Worm (Caenorhabditis elegans) whole organism, L4 larva: Measurements from ENCODE around the gene M04C3.5.

ENCODE experiments used
- D1046.2 ChIP-seq: fragments of 200-800 bp; sonication (Bioruptor generic); IDR thresholded peaks from 2 replicates; pipeline ENCODE4 v1.3.6; 2022; ENCODE audit warnings: missing genetic modification characterization, missing compliant biosample characterization
- aha-1 ChIP-seq: fragments of 150-350 bp; peaks from one replicate; lab custom pipeline; 2014; ENCODE audit warnings: missing biosample characterization, missing genetic modification characterization
- ama-1 ChIP-seq: fragments of 150-350 bp; optimal IDR thresholded peaks from 2 replicates; lab custom pipeline; 2014; ENCODE audit warnings: inconsistent platforms, mixed read lengths
- ceh-20 ChIP-seq: fragments of 200-800 bp; sonication (Bioruptor generic); IDR thresholded peaks from 2 replicates; pipeline ENCODE4 v1.3.6; 2022; ENCODE audit warnings: missing genetic modification reagents, missing genetic modification characterization, missing compliant biosample characterization
- cey-2 ChIP-seq: sonication (generic microtip); optimal IDR thresholded peaks from 3 replicates; lab custom pipeline; 2017; ENCODE audit warnings: missing genetic modification characterization, mild to moderate bottlenecking, missing compliant biosample characterization, antibody characterized with exemption, borderline replicate concordance; ENCODE audit not compliant: insufficient read depth
- daf-16 ChIP-seq, 3 experiments: sonication (generic microtip); optimal IDR thresholded peaks; 2 replicates each; lab custom pipeline; 2016 to 2017; ENCODE audit warnings: missing genetic modification characterization in 3 of 3, missing genetic modification reagents in 3 of 3, mild to moderate bottlenecking in 2 of 3, missing compliant biosample characterization in 2 of 3, missing biosample characterization in 1 of 3, moderate library complexity in 1 of 3
- dmd-6 ChIP-seq: fragments of 200-800 bp; sonication (Bioruptor generic); IDR thresholded peaks from 2 replicates; pipeline ENCODE4 v1.3.6; 2022; ENCODE audit warnings: missing genetic modification reagents, missing genetic modification characterization, missing compliant biosample characterization
- duxl-1 ChIP-seq: sonication (generic microtip); optimal IDR thresholded peaks from 2 replicates; lab custom pipeline; 2016; ENCODE audit warnings: mild to moderate bottlenecking, missing genetic modification characterization, moderate library complexity, missing compliant biosample characterization; ENCODE audit not compliant: poor library complexity
- dve-1 ChIP-seq: sonication (generic microtip); optimal IDR thresholded peaks from 2 replicates; lab custom pipeline; 2017; ENCODE audit warnings: antibody characterized with exemption, mild to moderate bottlenecking, missing genetic modification characterization, missing compliant biosample characterization; ENCODE audit not compliant: insufficient read depth
- egl-43 ChIP-seq: fragments of 200-800 bp; sonication (Bioruptor generic); IDR thresholded peaks from 2 replicates; pipeline ENCODE4 v1.3.6; 2022; ENCODE audit warnings: missing genetic modification reagents, missing genetic modification characterization, missing compliant biosample characterization
- gei-8 ChIP-seq: fragments of 200-800 bp; sonication (Bioruptor generic); optimal IDR thresholded peaks from 2 replicates; lab custom pipeline; 2018; ENCODE audit warnings: mild to moderate bottlenecking, missing genetic modification characterization, missing compliant biosample characterization
- hlh-11 ChIP-seq: fragments of 200-800 bp; sonication (Bioruptor generic); optimal IDR thresholded peaks from 2 replicates; lab custom pipeline; 2018; ENCODE audit warnings: mild to moderate bottlenecking, missing genetic modification characterization, missing compliant biosample characterization
- hlh-30 ChIP-seq: sonication (generic microtip); optimal IDR thresholded peaks from 2 replicates; lab custom pipeline; 2017; ENCODE audit warnings: antibody characterized with exemption, mild to moderate bottlenecking, missing genetic modification characterization, missing compliant biosample characterization; ENCODE audit not compliant: insufficient read depth
- lin-1 ChIP-seq: fragments of 200-800 bp; sonication (Bioruptor generic); IDR thresholded peaks from 2 replicates; pipeline ENCODE4 v1.3.6; 2022; ENCODE audit warnings: missing genetic modification reagents, missing genetic modification characterization, missing compliant biosample characterization
- lin-15B ChIP-seq: fragments of 150-350 bp; sonication (generic microtip); optimal IDR thresholded peaks from 3 replicates; lab custom pipeline; 2014; ENCODE audit warnings: missing biosample characterization, missing genetic modification characterization
- lin-29 ChIP-seq: fragments of 200-800 bp; sonication (Bioruptor generic); IDR thresholded peaks from 2 replicates; pipeline ENCODE4 v1.3.6; 2022; ENCODE audit warnings: missing genetic modification reagents, missing genetic modification characterization, missing compliant biosample characterization
- lin-38 ChIP-seq: fragments of 200-800 bp; sonication (Bioruptor generic); IDR thresholded peaks from 2 replicates; pipeline ENCODE4 v1.3.6; 2022; ENCODE audit warnings: missing genetic modification reagents, missing genetic modification characterization, missing compliant biosample characterization
- lin-39 ChIP-seq: fragments of 150-350 bp; optimal IDR thresholded peaks from 2 replicates; lab custom pipeline; 2014; ENCODE audit warnings: missing biosample characterization, missing genetic modification reagents, missing genetic modification characterization
- mxl-2 ChIP-seq: fragments of 200-800 bp; sonication (Bioruptor generic); conservative IDR thresholded peaks from 2 replicates; pipeline ENCODE4 v1.3.6; 2022; ENCODE audit warnings: missing genetic modification reagents, missing genetic modification characterization, missing compliant biosample characterization
- nhr-10 ChIP-seq: fragments of 150-350 bp; optimal IDR thresholded peaks from 2 replicates; lab custom pipeline; 2014; ENCODE audit warnings: missing biosample characterization, missing genetic modification characterization
- nhr-25 ChIP-seq: sonication (generic microtip); optimal IDR thresholded peaks from 2 replicates; lab custom pipeline; 2017; ENCODE audit warnings: missing genetic modification characterization, mild to moderate bottlenecking, missing compliant biosample characterization, antibody characterized with exemption, moderate library complexity, borderline replicate concordance; ENCODE audit not compliant: insufficient read depth
- nhr-28 ChIP-seq: fragments of 150-350 bp; optimal IDR thresholded peaks from 2 replicates; lab custom pipeline; 2014; ENCODE audit warnings: missing biosample characterization, missing genetic modification characterization
- nhr-76 ChIP-seq: fragments of 150-350 bp; optimal IDR thresholded peaks from 2 replicates; lab custom pipeline; 2014; ENCODE audit warnings: missing biosample characterization, missing genetic modification characterization
- pha-4 ChIP-seq, 2 experiments: fragments of 150-350 bp in 1 of 2; fragments of 200-800 bp in 1 of 2; sonication (Bioruptor generic) in 1 of 2; IDR thresholded peaks in 1 of 2; optimal IDR thresholded peaks in 1 of 2; 2 replicates each; pipeline versions ENCODE4 v1.3.6 to Lab custom; 2014 to 2022; ENCODE audit warnings: missing genetic modification characterization in 2 of 2, missing genetic modification reagents in 2 of 2, missing biosample characterization in 1 of 2, missing compliant biosample characterization in 1 of 2
- php-3 ChIP-seq: fragments of 200-800 bp; sonication (Bioruptor generic); IDR thresholded peaks from 2 replicates; pipeline ENCODE4 v1.3.6; 2022; ENCODE audit warnings: missing genetic modification reagents, missing genetic modification characterization, missing compliant biosample characterization
- pqm-1 ChIP-seq: sonication (generic microtip); optimal IDR thresholded peaks from 2 replicates; lab custom pipeline; 2017; ENCODE audit warnings: missing biosample characterization, missing genetic modification characterization
- set-16 ChIP-seq: fragments of 200-800 bp; sonication (Bioruptor generic); IDR thresholded peaks from 2 replicates; pipeline ENCODE4 v1.3.6; 2022; ENCODE audit warnings: missing genetic modification reagents, missing genetic modification characterization, missing compliant biosample characterization
- unc-62 ChIP-seq, 3 experiments: fragments of 150-350 bp in 1 of 3; sonication (generic microtip); optimal IDR thresholded peaks in 2 of 3; peaks in 1 of 3; 1 replicate in 1 of 3; 2 replicates in 2 of 3; lab custom pipeline; 2014 to 2017; ENCODE audit warnings: missing biosample characterization in 3 of 3, missing genetic modification characterization in 3 of 3, missing genetic modification reagents in 3 of 3, missing genotype in 1 of 3
- ztf-11 ChIP-seq: fragments of 150-350 bp; optimal IDR thresholded peaks from 2 replicates; lab custom pipeline; 2014; ENCODE audit warnings: missing biosample characterization, missing genetic modification characterization

Gene M04C3.5

DNA sequence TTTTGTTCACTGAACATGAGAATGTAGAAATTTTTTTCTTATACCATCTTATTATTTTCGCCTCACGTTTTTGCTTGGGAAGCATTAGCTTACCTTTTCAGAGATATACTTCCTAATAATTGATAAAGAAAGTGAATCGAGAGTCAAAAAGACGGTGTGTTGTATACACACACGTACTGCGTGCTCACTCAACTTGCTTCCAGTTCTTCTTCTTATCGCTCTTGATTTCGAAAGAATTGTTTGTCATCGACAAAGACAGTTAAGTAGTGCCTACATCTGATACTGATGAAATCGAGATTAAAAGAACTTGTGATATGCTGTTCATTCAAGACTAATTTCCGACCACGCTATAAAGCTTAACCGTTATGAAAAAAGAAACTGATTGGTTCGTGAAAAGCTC is 38.9 kb upstream of the M04C3.5 start, which contains the start of gene C25F9.5:
TSS of gene C25F9.5 (minus strand) at position 195 of the 400 bp plus-strand sequence.
- TF ChIP-seq pha-4 (GFP tag; IDR thresholded peaks at IDR 0.05; lab: Robert Waterston, UW) (no peak), pha-4 (tag; optimal IDR thresholded peaks at IDR 0.05; lab: Kevin White, UChicago) (no peak), duxl-1 (tag; lab: Kevin White, UChicago) (peak; percentile 12), dve-1 (peak; percentile 56), nhr-10 (tag; lab: Kevin White, UChicago) (no peak), mxl-2 (GFP tag; lab: Robert Waterston, UW) (no peak), hlh-11 (tag; lab: Kevin White, UChicago) (peak; percentile 48), dmd-6 (GFP tag; lab: Robert Waterston, UW) (peak; percentile 53; the same call in 1 of the 2 replicates), nhr-28 (tag; lab: Kevin White, UChicago) (peak; percentile 47), nhr-25 (tag; lab: Kevin White, UChicago) (no peak), lin-15B (tag; lab: Kevin White, UChicago) (no peak), pqm-1 (tag; lab: Kevin White, UChicago) (peak; percentile 87), daf-16 (GFP tag; optimal IDR thresholded peaks at IDR 0.05; lab: Kevin White, UChicago) (no peak), daf-16 (tag; optimal IDR thresholded peaks at IDR 0.05; lab: Kevin White, UChicago) (peak; percentile 66)
- TF ChIP-seq, all 104 proteins: peak for 7

DNA sequence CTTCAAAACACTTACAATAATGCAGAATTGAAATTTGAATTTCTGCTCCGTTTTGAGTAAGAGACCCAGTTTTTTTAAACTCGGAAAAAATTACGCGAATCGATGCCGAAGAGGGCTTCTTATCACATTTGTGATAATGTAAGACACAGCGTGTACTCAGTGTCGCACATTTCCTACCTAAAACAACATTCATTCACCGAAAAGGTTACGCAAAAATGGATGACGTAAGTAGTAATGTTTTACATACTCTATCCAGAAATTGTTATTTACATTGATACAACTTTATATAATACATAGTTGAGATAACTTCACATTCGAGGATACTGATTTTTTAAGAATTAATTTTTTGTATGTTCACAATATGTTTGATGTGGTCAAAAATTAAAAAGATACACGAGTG is 33.1 kb upstream of the M04C3.5 start, which contains the start of the genes C25F9.4 and C25F9.9:
TSS of gene C25F9.4 (minus strand) at position 101 of the 400 bp plus-strand sequence.
TSS of gene C25F9.9 (plus strand) at position 137 of the 400 bp plus-strand sequence.
- TF ChIP-seq dmd-6 (GFP tag; lab: Robert Waterston, UW), result peak; percentile 36; the same call in 1 of the 2 replicates
- TF ChIP-seq pqm-1 (tag; lab: Kevin White, UChicago), result peak; percentile 41
- TF ChIP-seq hlh-30 (tag; lab: Kevin White, UChicago), result no peak
- TF ChIP-seq daf-16 (GFP tag; optimal IDR thresholded peaks at IDR 0.05; lab: Kevin White, UChicago), result no peak
- TF ChIP-seq daf-16 (tag; optimal IDR thresholded peaks at IDR 0.05; lab: Kevin White, UChicago), result peak; percentile 27
- TF ChIP-seq unc-62 (GFP tag; optimal IDR thresholded peaks at IDR 0.05 in 1 of 2; lab: Kevin White, UChicago), result peak in 1 of 2 experiments; percentile 29
- TF ChIP-seq unc-62 (tag; optimal IDR thresholded peaks at IDR 0.05; lab: Kevin White, UChicago), result no peak
- TF ChIP-seq nhr-28 (tag; lab: Kevin White, UChicago), result peak; percentile 20
- TF ChIP-seq nhr-76 (tag; lab: Kevin White, UChicago), result no peak

DNA sequence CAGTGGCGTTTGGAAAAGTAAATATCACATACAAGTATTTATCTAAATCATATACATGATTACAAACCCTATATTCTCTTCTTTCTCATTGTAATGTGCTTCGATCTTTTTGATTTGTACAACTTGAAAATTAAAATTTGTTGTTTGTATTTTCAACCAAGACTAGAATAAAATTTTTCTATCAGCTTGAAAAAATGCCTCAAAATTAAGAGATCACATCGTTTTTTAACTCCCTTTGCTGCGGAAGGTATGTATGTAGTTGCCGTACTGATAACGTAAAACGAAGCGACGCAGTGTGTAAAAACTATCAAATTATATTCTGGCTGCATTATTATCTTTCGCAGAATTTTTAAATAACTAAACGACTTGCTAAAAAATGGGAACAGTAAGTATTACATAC is 31.7 kb upstream of the M04C3.5 start, which contains the start of gene C25F9.15:
TSS of gene C25F9.15 (plus strand) at position 301 of the 400 bp plus-strand sequence.
- TF ChIP-seq dve-1 (peak; percentile 30), nhr-28 (tag; lab: Kevin White, UChicago) (peak; percentile 30), gei-8 (no peak), pqm-1 (tag; lab: Kevin White, UChicago) (peak; percentile 34)

DNA sequence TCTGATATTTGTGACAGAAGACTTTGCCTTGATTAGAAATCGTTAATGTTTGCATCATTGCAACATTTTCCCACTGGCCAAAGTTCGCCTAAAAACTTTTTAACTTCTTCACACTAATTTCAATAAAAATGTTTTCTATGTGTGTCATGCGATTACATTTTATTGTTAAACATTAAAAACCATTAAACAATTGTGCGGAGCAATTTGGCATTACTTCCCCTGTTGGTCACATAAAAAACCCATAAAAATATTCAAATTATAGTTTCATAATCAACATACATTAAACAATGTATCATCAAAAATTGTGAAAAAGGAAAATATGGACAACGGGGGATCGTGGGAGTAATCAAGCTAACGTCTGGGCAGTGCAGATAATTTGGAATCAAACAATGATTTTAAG is 30.2 kb upstream of the M04C3.5 start:
- TF ChIP-seq nhr-28 (tag; lab: Kevin White, UChicago) (peak; percentile 6), php-3 (GFP tag; lab: Robert Waterston, UW) (peak; percentile 94)

DNA sequence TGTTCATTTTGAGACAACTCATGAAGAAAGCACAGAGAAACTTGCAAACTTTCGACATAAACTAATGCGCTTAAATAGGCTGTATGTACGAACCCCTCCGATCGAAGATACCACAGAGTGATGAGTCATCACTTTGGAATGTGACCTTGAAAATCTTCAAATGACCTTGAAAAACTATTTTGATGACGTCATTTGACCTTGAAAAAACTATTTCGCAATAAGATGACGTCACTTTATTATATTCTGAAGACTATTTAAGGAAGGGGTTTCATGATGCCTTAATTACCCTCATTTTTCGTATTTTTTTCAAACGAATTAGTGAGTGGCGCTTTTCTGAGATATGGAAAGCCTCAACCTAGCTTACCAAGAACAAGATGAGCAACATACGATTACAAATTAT is 28.4 kb upstream of the M04C3.5 start, which contains the start of gene C25F9.2:
TSS of gene C25F9.2 (plus strand) at position 341 of the 400 bp plus-strand sequence.
- TF ChIP-seq lin-1 (GFP tag; lab: Robert Waterston, UW) (no peak), D1046.2 (GFP tag; lab: Robert Waterston, UW) (no peak), cey-2 (no peak), aha-1 (tag; lab: Kevin White, UChicago) (no peak), lin-29 (GFP tag; lab: Robert Waterston, UW) (no peak), php-3 (GFP tag; lab: Robert Waterston, UW) (no peak), ztf-11 (no peak), set-16 (GFP tag; lab: Robert Waterston, UW) (no peak), hlh-11 (tag; lab: Kevin White, UChicago) (no peak), ceh-20 (GFP tag; lab: Robert Waterston, UW) (no peak), egl-43 (no peak), ama-1 (no peak), lin-39 (no peak), lin-38 (GFP tag; lab: Robert Waterston, UW) (no peak)
